Worm (Caenorhabditis elegans) whole organism, midembryonic: ENCODE measurements around the gene C54C6.4.

ENCODE experiments used
- T22C8.4 ChIP-seq: fragments of 200-800 bp; sonication (Bioruptor generic); IDR thresholded peaks from 2 replicates; pipeline ENCODE4 v1.3.6; 2022; ENCODE audit warnings: missing genetic modification characterization, missing compliant biosample characterization
- cog-1 ChIP-seq: sonication (generic microtip); optimal IDR thresholded peaks from 2 replicates; lab custom pipeline; 2016; ENCODE audit warnings: missing genetic modification characterization, missing compliant biosample characterization
- flt-1 ChIP-seq: fragments of 200-800 bp; sonication (Bioruptor generic); IDR thresholded peaks from 2 replicates; pipeline ENCODE4 v1.3.6; 2022; ENCODE audit warnings: missing genetic modification characterization, missing compliant biosample characterization
- klf-2 ChIP-seq: fragments of 200-800 bp; sonication (Bioruptor generic); conservative IDR thresholded peaks from 2 replicates; pipeline ENCODE4 v1.3.6; 2022; ENCODE audit warnings: missing genetic modification reagents, missing genetic modification characterization, missing compliant biosample characterization
- med-1 ChIP-seq: sonication (generic microtip); optimal IDR thresholded peaks from 2 replicates; lab custom pipeline; 2017; ENCODE audit warnings: missing genetic modification characterization, mild to moderate bottlenecking, missing compliant biosample characterization, antibody characterized with exemption, missing genetic modification reagents; ENCODE audit not compliant: insufficient read depth
- ref-1 ChIP-seq: fragments of 200-800 bp; sonication (Bioruptor generic); conservative IDR thresholded peaks from 2 replicates; pipeline ENCODE4 v1.3.6; 2022; ENCODE audit warnings: missing genetic modification reagents, missing genetic modification characterization, missing compliant biosample characterization
- tab-1 ChIP-seq: fragments of 200-800 bp; sonication (Bioruptor generic); IDR thresholded peaks from 2 replicates; pipeline ENCODE4 v1.3.6; 2022; ENCODE audit warnings: missing genetic modification characterization, missing compliant biosample characterization
- ztf-23 ChIP-seq: fragments of 200-800 bp; sonication (Bioruptor generic); IDR thresholded peaks from 2 replicates; pipeline ENCODE4 v1.3.6; 2022; ENCODE audit warnings: missing genetic modification reagents, missing genetic modification characterization, missing compliant biosample characterization
- ztf-29 ChIP-seq: fragments of 200-800 bp; sonication (Bioruptor generic); IDR thresholded peaks from 2 replicates; pipeline ENCODE4 v1.3.6; 2022; ENCODE audit warnings: missing genetic modification reagents, missing genetic modification characterization, missing compliant biosample characterization

Gene C54C6.4

ce11 chrIII:3553349-3553748, at the start of gene C54C6.4:
TSS of gene C54C6.4 (plus strand) at chrIII:3553649.
- no peak for TF ChIP-seq flt-1 (GFP tag; lab: Robert Waterston, UW)
- TF ChIP-seq med-1 (GFP tag; lab: Kevin White, UChicago), result no peak
- no peak for TF ChIP-seq T22C8.4 (GFP tag; lab: Robert Waterston, UW)
- TF ChIP-seq klf-2 (GFP tag; lab: Robert Waterston, UW), result no peak
- no peak for TF ChIP-seq cog-1 (tag; lab: Kevin White, UChicago)
- no peak for TF ChIP-seq tab-1 (GFP tag; lab: Robert Waterston, UW)
- no peak for TF ChIP-seq ztf-29 (GFP tag; lab: Robert Waterston, UW)
- TF ChIP-seq ref-1 (GFP tag; lab: Robert Waterston, UW), result no peak
- no peak for TF ChIP-seq ztf-23 (GFP tag; lab: Robert Waterston, UW)

- no peak for TF ChIP-seq tab-1 (GFP tag; lab: Robert Waterston, UW)
Measured at ce11 chrIII:3504239-3504638, 49.2 kb upstream of the C54C6.4 start.

ce11 chrIII:3505051-3505548, 48.3 kb upstream of the C54C6.4 start, which contains the start of gene lias-1:
TSS of gene lias-1 (minus strand) at chrIII:3505101.
- peak; percentile 12 for TF ChIP-seq cog-1 (tag; lab: Kevin White, UChicago)
- TF ChIP-seq T22C8.4 (GFP tag; lab: Robert Waterston, UW), result no peak
- TF ChIP-seq ztf-23 (GFP tag; lab: Robert Waterston, UW), result peak; percentile 72

- TF ChIP-seq ztf-23 (GFP tag; lab: Robert Waterston, UW) (no peak), klf-2 (GFP tag; lab: Robert Waterston, UW) (no peak), ztf-29 (GFP tag; lab: Robert Waterston, UW) (no peak), tab-1 (GFP tag; lab: Robert Waterston, UW) (no peak)
Measured at ce11 chrIII:3509908-3510307, 43.5 kb upstream of the C54C6.4 start, which contains the start of the genes M01F1.4 and mrpl-35. TSS of gene M01F1.4 (minus strand) at chrIII:3510033. TSS of gene mrpl-35 (plus strand) at chrIII:3510237.

ce11 chrIII:3511808-3512207, 41.6 kb upstream of the C54C6.4 start:
- no peak for TF ChIP-seq ztf-23 (GFP tag; lab: Robert Waterston, UW)
- TF ChIP-seq ref-1 (GFP tag; lab: Robert Waterston, UW), result no peak
- TF ChIP-seq flt-1 (GFP tag; lab: Robert Waterston, UW), result no peak
- no peak for TF ChIP-seq med-1 (GFP tag; lab: Kevin White, UChicago)
- no peak for TF ChIP-seq tab-1 (GFP tag; lab: Robert Waterston, UW)
- no peak for TF ChIP-seq cog-1 (tag; lab: Kevin White, UChicago)
- TF ChIP-seq T22C8.4 (GFP tag; lab: Robert Waterston, UW), result no peak
- no peak for TF ChIP-seq ztf-29 (GFP tag; lab: Robert Waterston, UW)
- no peak for TF ChIP-seq klf-2 (GFP tag; lab: Robert Waterston, UW)

- no peak for TF ChIP-seq med-1 (GFP tag; lab: Kevin White, UChicago)
- TF ChIP-seq cog-1 (tag; lab: Kevin White, UChicago), result no peak
- TF ChIP-seq flt-1 (GFP tag; lab: Robert Waterston, UW), result no peak
- no peak for TF ChIP-seq T22C8.4 (GFP tag; lab: Robert Waterston, UW)
- TF ChIP-seq klf-2 (GFP tag; lab: Robert Waterston, UW), result no peak
- no peak for TF ChIP-seq ztf-29 (GFP tag; lab: Robert Waterston, UW)
- TF ChIP-seq tab-1 (GFP tag; lab: Robert Waterston, UW), result no peak
- no peak for TF ChIP-seq ref-1 (GFP tag; lab: Robert Waterston, UW)
- no peak for TF ChIP-seq ztf-23 (GFP tag; lab: Robert Waterston, UW)
Measured at ce11 chrIII:3519505-3519904, 33.9 kb upstream of the C54C6.4 start, which contains the start of gene hmit-1.3. TSS of gene hmit-1.3 (minus strand) at chrIII:3519607.

- TF ChIP-seq tab-1 (GFP tag; lab: Robert Waterston, UW), result no peak
- no peak for TF ChIP-seq med-1 (GFP tag; lab: Kevin White, UChicago)
- no peak for TF ChIP-seq T22C8.4 (GFP tag; lab: Robert Waterston, UW)
Measured at ce11 chrIII:3520417-3520816, 33.0 kb upstream of the C54C6.4 start.

ce11 chrIII:3523363-3523762, 30.1 kb upstream of the C54C6.4 start:
- no peak for TF ChIP-seq tab-1 (GFP tag; lab: Robert Waterston, UW)
- TF ChIP-seq ref-1 (GFP tag; lab: Robert Waterston, UW), result no peak
- no peak for TF ChIP-seq ztf-29 (GFP tag; lab: Robert Waterston, UW)
- no peak for TF ChIP-seq cog-1 (tag; lab: Kevin White, UChicago)
- TF ChIP-seq med-1 (GFP tag; lab: Kevin White, UChicago), result no peak
- no peak for TF ChIP-seq klf-2 (GFP tag; lab: Robert Waterston, UW)
- TF ChIP-seq T22C8.4 (GFP tag; lab: Robert Waterston, UW), result no peak
- TF ChIP-seq flt-1 (GFP tag; lab: Robert Waterston, UW), result no peak
- no peak for TF ChIP-seq ztf-23 (GFP tag; lab: Robert Waterston, UW)

- TF ChIP-seq klf-2 (GFP tag; lab: Robert Waterston, UW), result no peak
- TF ChIP-seq T22C8.4 (GFP tag; lab: Robert Waterston, UW), result no peak
- no peak for TF ChIP-seq med-1 (GFP tag; lab: Kevin White, UChicago)
- no peak for TF ChIP-seq ztf-23 (GFP tag; lab: Robert Waterston, UW)
- TF ChIP-seq tab-1 (GFP tag; lab: Robert Waterston, UW), result no peak
- no peak for TF ChIP-seq ztf-29 (GFP tag; lab: Robert Waterston, UW)
Measured at ce11 chrIII:3528342-3528741, 25.1 kb upstream of the C54C6.4 start, which contains the start of gene rpl-37. TSS of gene rpl-37 (plus strand) at chrIII:3528642.

ce11 chrIII:3529744-3530208, 23.7 kb upstream of the C54C6.4 start, which contains the start of gene pitp-1:
TSS of gene pitp-1 (minus strand) at chrIII:3529794.
- no peak for TF ChIP-seq flt-1 (GFP tag; lab: Robert Waterston, UW)
- TF ChIP-seq ref-1 (GFP tag; lab: Robert Waterston, UW), result no peak
- no peak for TF ChIP-seq ztf-29 (GFP tag; lab: Robert Waterston, UW)
- TF ChIP-seq T22C8.4 (GFP tag; lab: Robert Waterston, UW), result no peak
- no peak for TF ChIP-seq cog-1 (tag; lab: Kevin White, UChicago)
- no peak for TF ChIP-seq tab-1 (GFP tag; lab: Robert Waterston, UW)
- no peak for TF ChIP-seq med-1 (GFP tag; lab: Kevin White, UChicago)
- TF ChIP-seq ztf-23 (GFP tag; lab: Robert Waterston, UW), result no peak
- no peak for TF ChIP-seq klf-2 (GFP tag; lab: Robert Waterston, UW)
